Worm (Caenorhabditis elegans) whole organism, L4 larva: ENCODE results near the gene fbxc-21.

ENCODE experiments used
- F44E2.7 ChIP-seq: fragments of 200-800 bp; sonication (Bioruptor generic); IDR thresholded peaks from 2 replicates; pipeline ENCODE4 v2.1.2; 2022; ENCODE audit warnings: missing genetic modification characterization, missing compliant biosample characterization
- F49E8.2 ChIP-seq: sonication (generic microtip); optimal IDR thresholded peaks from 2 replicates; lab custom pipeline; 2016; ENCODE audit warnings: missing compliant biosample characterization, mild to moderate bottlenecking, missing genetic modification characterization, borderline replicate concordance
- R02D3.7 ChIP-seq: fragments of 150-350 bp; sonication (generic microtip); optimal IDR thresholded peaks from 3 replicates; lab custom pipeline; 2014; ENCODE audit warnings: missing biosample characterization, missing genetic modification characterization
- Y105C5A.15 ChIP-seq: fragments of 200-800 bp; sonication (Bioruptor generic); IDR thresholded peaks from 2 replicates; pipeline ENCODE4 v1.3.6; 2022; ENCODE audit warnings: missing genetic modification characterization, missing compliant biosample characterization
- Y5F2A.4 ChIP-seq: fragments of 200-800 bp; sonication (Bioruptor generic); optimal IDR thresholded peaks from 2 replicates; lab custom pipeline; 2018; ENCODE audit warnings: mild to moderate bottlenecking, missing genetic modification characterization, missing compliant biosample characterization
- ZK337.2 ChIP-seq: fragments of 200-800 bp; sonication (Bioruptor generic); IDR thresholded peaks from 2 replicates; pipeline ENCODE4 v1.3.6; 2022; ENCODE audit warnings: missing genetic modification reagents, missing genetic modification characterization, missing compliant biosample characterization
- ZK546.5 ChIP-seq, 2 experiments: sonication (generic microtip); optimal IDR thresholded peaks; 2 replicates each; lab custom pipeline; 2017; ENCODE audit warnings: missing biosample characterization in 2 of 2, missing genetic modification characterization in 2 of 2
- aly-2 ChIP-seq: sonication (generic microtip); optimal IDR thresholded peaks from 2 replicates; lab custom pipeline; 2018; ENCODE audit warnings: missing biosample characterization, missing genetic modification characterization
- ama-1 ChIP-seq: fragments of 150-350 bp; optimal IDR thresholded peaks from 2 replicates; lab custom pipeline; 2014; ENCODE audit warnings: inconsistent platforms, mixed read lengths
- arid-1 ChIP-seq: fragments of 200-800 bp; sonication (Bioruptor generic); conservative IDR thresholded peaks from 2 replicates; pipeline ENCODE4 v1.3.6; 2022; ENCODE audit warnings: missing genetic modification reagents, missing genetic modification characterization, missing compliant biosample characterization
- ceh-32 ChIP-seq: sonication (generic microtip); optimal IDR thresholded peaks from 2 replicates; lab custom pipeline; 2016; ENCODE audit warnings: mild to moderate bottlenecking, missing genetic modification characterization, missing compliant biosample characterization; ENCODE audit not compliant: poor library complexity
- ceh-62 ChIP-seq: sonication (generic microtip); optimal IDR thresholded peaks from 2 replicates; lab custom pipeline; 2017; ENCODE audit warnings: missing biosample characterization, missing genetic modification characterization
- ceh-82 ChIP-seq: sonication (generic microtip); optimal IDR thresholded peaks from 2 replicates; lab custom pipeline; 2017; ENCODE audit warnings: missing biosample characterization, missing genetic modification characterization
- ces-1 ChIP-seq: fragments of 150-350 bp; sonication (generic microtip); optimal IDR thresholded peaks from 4 replicates; lab custom pipeline; 2014; ENCODE audit warnings: missing biosample characterization, missing genetic modification reagents, missing genetic modification characterization
- cey-2 ChIP-seq: sonication (generic microtip); optimal IDR thresholded peaks from 3 replicates; lab custom pipeline; 2017; ENCODE audit warnings: missing genetic modification characterization, mild to moderate bottlenecking, missing compliant biosample characterization, antibody characterized with exemption, borderline replicate concordance; ENCODE audit not compliant: insufficient read depth
- ctbp-1 ChIP-seq: fragments of 200-800 bp; sonication (Bioruptor generic); IDR thresholded peaks from 2 replicates; pipeline ENCODE4 v1.3.6; 2022; ENCODE audit warnings: missing genetic modification reagents, missing genetic modification characterization, missing compliant biosample characterization
- daf-12 ChIP-seq: fragments of 150-350 bp; optimal IDR thresholded peaks from 2 replicates; lab custom pipeline; 2014; ENCODE audit warnings: missing biosample characterization, missing genetic modification reagents, missing genetic modification characterization
- daf-16 ChIP-seq, 3 experiments: sonication (generic microtip); optimal IDR thresholded peaks; 2 replicates each; lab custom pipeline; 2016 to 2017; ENCODE audit warnings: missing genetic modification characterization in 3 of 3, missing genetic modification reagents in 3 of 3, mild to moderate bottlenecking in 2 of 3, missing compliant biosample characterization in 2 of 3, missing biosample characterization in 1 of 3, moderate library complexity in 1 of 3
- dmd-6 ChIP-seq: fragments of 200-800 bp; sonication (Bioruptor generic); IDR thresholded peaks from 2 replicates; pipeline ENCODE4 v1.3.6; 2022; ENCODE audit warnings: missing genetic modification reagents, missing genetic modification characterization, missing compliant biosample characterization
- dmd-8 ChIP-seq: fragments of 200-800 bp; sonication (Bioruptor generic); IDR thresholded peaks from 2 replicates; pipeline ENCODE4 v1.3.6; 2022; ENCODE audit warnings: missing genetic modification characterization, missing compliant biosample characterization
- dpl-1 ChIP-seq: fragments of 150-350 bp; optimal IDR thresholded peaks from 2 replicates; lab custom pipeline; 2014; ENCODE audit warnings: missing biosample characterization, missing genetic modification reagents, missing genetic modification characterization
- dve-1 ChIP-seq: sonication (generic microtip); optimal IDR thresholded peaks from 2 replicates; lab custom pipeline; 2017; ENCODE audit warnings: antibody characterized with exemption, mild to moderate bottlenecking, missing genetic modification characterization, missing compliant biosample characterization; ENCODE audit not compliant: insufficient read depth
- egl-43 ChIP-seq: fragments of 200-800 bp; sonication (Bioruptor generic); IDR thresholded peaks from 2 replicates; pipeline ENCODE4 v1.3.6; 2022; ENCODE audit warnings: missing genetic modification reagents, missing genetic modification characterization, missing compliant biosample characterization
- lin-1 ChIP-seq: fragments of 200-800 bp; sonication (Bioruptor generic); IDR thresholded peaks from 2 replicates; pipeline ENCODE4 v1.3.6; 2022; ENCODE audit warnings: missing genetic modification reagents, missing genetic modification characterization, missing compliant biosample characterization
- lin-13 ChIP-seq: fragments of 150-350 bp; optimal IDR thresholded peaks from 2 replicates; lab custom pipeline; 2014; ENCODE audit warnings: missing biosample characterization, missing genetic modification reagents, missing genetic modification characterization
- madf-9 ChIP-seq: fragments of 200-800 bp; sonication (Bioruptor generic); conservative IDR thresholded peaks from 2 replicates; pipeline ENCODE4 v1.3.6; 2022; ENCODE audit warnings: missing genetic modification reagents, missing genetic modification characterization, missing compliant biosample characterization
- mxl-3 ChIP-seq: fragments of 200-800 bp; sonication (Bioruptor generic); optimal IDR thresholded peaks from 2 replicates; lab custom pipeline; 2018; ENCODE audit warnings: mild to moderate bottlenecking, missing genetic modification characterization, missing compliant biosample characterization
- nhr-102 ChIP-seq: sonication (generic microtip); optimal IDR thresholded peaks from 2 replicates; lab custom pipeline; 2016; ENCODE audit warnings: mild to moderate bottlenecking, missing genetic modification characterization, moderate library complexity, missing compliant biosample characterization
- nhr-42 ChIP-seq: fragments of 200-800 bp; sonication (Bioruptor generic); IDR thresholded peaks from 2 replicates; pipeline ENCODE4 v1.3.6; 2022; ENCODE audit warnings: missing genetic modification characterization, missing compliant biosample characterization
- nhr-6 ChIP-seq: fragments of 150-350 bp; optimal IDR thresholded peaks from 2 replicates; lab custom pipeline; 2014; ENCODE audit warnings: missing biosample characterization, missing genetic modification characterization
- nhr-76 ChIP-seq: fragments of 150-350 bp; optimal IDR thresholded peaks from 2 replicates; lab custom pipeline; 2014; ENCODE audit warnings: missing biosample characterization, missing genetic modification characterization
- saeg-2 ChIP-seq: fragments of 200-800 bp; sonication (Bioruptor generic); IDR thresholded peaks from 2 replicates; pipeline ENCODE4 v1.3.6; 2022; ENCODE audit warnings: missing genetic modification reagents, missing genetic modification characterization, missing compliant biosample characterization
- skn-1 ChIP-seq: fragments of 150-350 bp; optimal IDR thresholded peaks from 2 replicates; lab custom pipeline; 2014; ENCODE audit warnings: missing biosample characterization, missing genetic modification characterization
- snpc-1.2 ChIP-seq: fragments of 200-800 bp; sonication (Bioruptor generic); IDR thresholded peaks from 2 replicates; pipeline ENCODE4 v1.3.6; 2022; ENCODE audit warnings: missing genetic modification reagents, missing genetic modification characterization, missing compliant biosample characterization
- snpc-4 ChIP-seq: fragments of 150-350 bp; optimal IDR thresholded peaks from 2 replicates; lab custom pipeline; 2014; ENCODE audit warnings: missing biosample characterization, missing genetic modification characterization
- spr-1 ChIP-seq: sonication (generic microtip); optimal IDR thresholded peaks from 2 replicates; lab custom pipeline; 2016; ENCODE audit warnings: mild to moderate bottlenecking, missing genetic modification characterization, missing compliant biosample characterization
- zfp-2 ChIP-seq: sonication (generic microtip); optimal IDR thresholded peaks from 2 replicates; lab custom pipeline; 2016; ENCODE audit warnings: mild to moderate bottlenecking, missing genetic modification characterization, missing compliant biosample characterization
- zip-11 ChIP-seq: fragments of 200-800 bp; sonication (Bioruptor generic); IDR thresholded peaks from 2 replicates; pipeline ENCODE4 v1.3.6; 2022; ENCODE audit warnings: missing genetic modification characterization, missing compliant biosample characterization
- ztf-11 ChIP-seq: fragments of 150-350 bp; optimal IDR thresholded peaks from 2 replicates; lab custom pipeline; 2014; ENCODE audit warnings: missing biosample characterization, missing genetic modification characterization

The fbxc-21 gene

DNA sequence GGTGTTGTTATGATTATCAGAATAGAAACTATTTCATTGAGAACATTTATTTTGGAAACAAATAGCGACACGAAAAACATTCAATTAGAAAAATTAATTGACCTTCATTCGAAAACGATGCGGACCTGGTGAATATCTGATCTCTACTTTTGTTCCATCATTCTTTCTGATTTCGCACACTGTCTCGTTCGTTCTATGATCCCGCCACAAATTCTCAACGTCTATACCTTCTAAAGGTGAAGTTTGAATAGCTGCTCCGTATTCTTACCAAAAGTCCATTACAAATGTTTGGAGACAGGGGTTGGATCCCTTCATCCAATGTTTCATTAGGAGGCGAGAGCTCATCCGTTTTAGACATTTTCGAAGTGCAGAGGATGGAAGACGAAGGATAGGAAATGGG is 40.9 kb downstream of the fbxc-21 start, which contains the start of gene fbxb-16:
Gene fbxb-16 (minus strand): TSS at position 101 of the 400 bp plus-strand sequence.
- no peak for TF ChIP-seq saeg-2 (GFP tag; lab: Robert Waterston, UW)
- no peak for TF ChIP-seq ceh-32 (tag; lab: Kevin White, UChicago)
- no peak for TF ChIP-seq dpl-1 (GFP tag; lab: Kevin White, UChicago)
- TF ChIP-seq F49E8.2, result no peak
- no peak for TF ChIP-seq zip-11 (GFP tag; lab: Robert Waterston, UW)
- TF ChIP-seq R02D3.7, result no peak
- TF ChIP-seq arid-1 (GFP tag; lab: Robert Waterston, UW), result no peak

DNA sequence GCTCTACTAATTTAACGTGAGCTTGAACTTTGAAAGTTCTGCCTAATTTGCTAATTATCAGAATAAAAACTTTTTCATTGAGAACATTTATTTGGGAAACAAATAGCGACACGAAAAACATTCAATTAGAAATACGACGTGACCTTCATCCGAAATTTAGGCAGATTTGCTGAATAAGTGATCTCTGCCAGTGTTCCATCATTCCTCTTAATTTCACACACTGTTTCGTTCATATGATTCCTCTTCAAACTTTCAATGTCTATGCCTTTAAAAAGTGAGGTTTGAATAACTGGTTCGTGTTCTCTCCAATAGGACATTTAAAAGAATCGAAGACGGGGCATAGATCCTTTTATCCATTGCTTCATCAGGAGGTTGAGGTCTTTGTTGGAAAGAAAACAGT is 42.2 kb downstream of the fbxc-21 start, which contains the start of gene fbxb-20:
Gene fbxb-20 (minus strand): TSS at position 101 of the 400 bp plus-strand sequence.
- TF ChIP-seq nhr-6, result no peak
- TF ChIP-seq nhr-76 (tag; lab: Kevin White, UChicago), result no peak
- no peak for TF ChIP-seq cey-2
- TF ChIP-seq zfp-2 (tag; lab: Kevin White, UChicago), result no peak
- TF ChIP-seq ceh-82 (tag; lab: Kevin White, UChicago), result no peak
- no peak for TF ChIP-seq daf-12 (tag; lab: Kevin White, UChicago)
- no peak for TF ChIP-seq Y105C5A.15 (GFP tag; lab: Robert Waterston, UW)
- TF ChIP-seq nhr-42 (GFP tag; lab: Robert Waterston, UW), result no peak
- TF ChIP-seq ZK546.5 (tag; optimal IDR thresholded peaks at IDR 0.05; lab: Kevin White, UChicago), result no peak
- no peak for TF ChIP-seq ceh-62 (tag; lab: Kevin White, UChicago)
- TF ChIP-seq spr-1 (tag; lab: Kevin White, UChicago), result no peak
- no peak for TF ChIP-seq dmd-8 (GFP tag; lab: Robert Waterston, UW)
- no peak for TF ChIP-seq madf-9 (GFP tag; lab: Robert Waterston, UW)
- TF ChIP-seq mxl-3 (GFP tag; lab: Kevin White, UChicago), result no peak
- no peak for TF ChIP-seq skn-1 (tag; lab: Kevin White, UChicago)
- TF ChIP-seq dmd-6 (GFP tag; lab: Robert Waterston, UW), result no peak
- TF ChIP-seq snpc-4 (tag; lab: Kevin White, UChicago), result no peak
- TF ChIP-seq ztf-11, result no peak
- TF ChIP-seq, all 104 proteins: peak for 0

DNA sequence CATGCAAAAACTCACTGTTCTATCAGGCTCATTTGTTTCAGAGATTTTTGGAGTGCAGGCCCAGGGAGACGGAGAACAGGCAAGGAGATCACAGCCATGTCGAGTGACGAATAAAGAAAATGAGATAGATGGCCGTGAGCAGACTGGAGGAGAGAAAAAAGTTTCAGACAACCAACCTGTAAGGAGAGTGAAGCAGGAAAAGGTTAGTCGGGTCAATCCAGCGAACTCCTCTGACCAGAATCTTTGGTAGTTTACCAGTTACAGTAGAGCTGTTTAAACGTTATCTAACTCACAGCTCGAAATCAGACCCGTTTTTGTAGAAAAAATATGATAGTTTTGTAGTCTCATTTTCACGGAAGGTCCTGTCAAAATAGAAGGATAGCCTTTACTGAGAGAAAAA is 44.0 kb downstream of the fbxc-21 start, which contains the start of gene fbxb-21:
Gene fbxb-21 (minus strand): TSS at position 101 of the 400 bp plus-strand sequence.
- TF ChIP-seq F44E2.7 (GFP tag; lab: Robert Waterston, UW) (no peak), lin-1 (GFP tag; lab: Robert Waterston, UW) (no peak), lin-13 (no peak), aly-2 (tag; lab: Kevin White, UChicago) (no peak), snpc-1.2 (GFP tag; lab: Robert Waterston, UW) (no peak), Y5F2A.4 (GFP tag; lab: Kevin White, UChicago) (no peak), ztf-11 (no peak), nhr-102 (no peak), ces-1 (GFP tag; lab: Kevin White, UChicago) (no peak), ama-1 (lab: Kevin White, UChicago) (no peak), zip-11 (GFP tag; lab: Robert Waterston, UW) (no peak), ctbp-1 (GFP tag; lab: Robert Waterston, UW) (no peak), daf-16 (GFP tag; optimal IDR thresholded peaks at IDR 0.05; lab: Kevin White, UChicago) (no peak), daf-16 (tag; optimal IDR thresholded peaks at IDR 0.05; lab: Kevin White, UChicago) (no peak), dve-1 (tag; lab: Kevin White, UChicago) (no peak), ZK337.2 (GFP tag; lab: Robert Waterston, UW) (no peak), ZK546.5 (tag; optimal IDR thresholded peaks at IDR 0.05; lab: Kevin White, UChicago) (no peak), egl-43 (GFP tag; lab: Robert Waterston, UW) (no peak)
